Fruit fly (Drosophila melanogaster) whole organism, prepupa: ENCODE results near the gene alpha-Spec.

Experiments
- CG11294 ChIP-seq: fragments of 200-800 bp; sonication (Bioruptor generic); IDR thresholded peaks from 2 replicates; pipeline ENCODE4 v1.3.6; 2022; ENCODE audit warnings: missing biosample characterization, missing genetic modification characterization
- CG6163 ChIP-seq: fragments of 200-800 bp; sonication (Bioruptor generic); IDR thresholded peaks from 3 replicates; pipeline ENCODE4 v1.3.6; 2022; ENCODE audit warnings: missing biosample characterization, missing genetic modification characterization
- CG6276 ChIP-seq: fragments of 200-800 bp; sonication (Bioruptor generic); optimal IDR thresholded peaks from 2 replicates; lab custom pipeline; 2017; ENCODE audit warnings: missing biosample characterization, mild to moderate bottlenecking, missing genetic modification characterization
- Sox14 ChIP-seq: fragments of 200-800 bp; sonication (Bioruptor generic); optimal IDR thresholded peaks from 3 replicates; lab custom pipeline; 2016; ENCODE audit warnings: missing biosample characterization, missing genetic modification characterization
- acj6 ChIP-seq: fragments of 200-800 bp; sonication (Bioruptor generic); optimal IDR thresholded peaks from 3 replicates; lab custom pipeline; 2016; ENCODE audit warnings: missing biosample characterization, missing genetic modification characterization
- esn ChIP-seq: fragments of 200-800 bp; sonication (Bioruptor generic); optimal IDR thresholded peaks from 2 replicates; lab custom pipeline; 2016; ENCODE audit warnings: missing biosample characterization, mild to moderate bottlenecking, missing genetic modification characterization, moderate library complexity

- TF ChIP-seq esn (GFP tag; lab: Kevin White, UChicago) (no peak), CG6163 (GFP tag; lab: Robert Waterston, UW) (no peak), CG6276 (GFP tag; lab: Kevin White, UChicago) (no peak), acj6 (GFP tag; lab: Kevin White, UChicago) (no peak), Sox14 (no peak), CG11294 (GFP tag; lab: Robert Waterston, UW) (no peak)
These were observed 23.7 kb upstream of the alpha-Spec start for dm6 chr3L:1818834-1819233.
